Worm (Caenorhabditis elegans) whole organism, L4 larva: ENCODE results near the gene mnm-2.

Experiments used
- F26F4.8 ChIP-seq: fragments of 200-800 bp; sonication (Bioruptor generic); conservative IDR thresholded peaks from 2 replicates; pipeline ENCODE4 v1.3.6; 2022; ENCODE audit warnings: missing genetic modification characterization, missing compliant biosample characterization
- F37D6.2 ChIP-seq: sonication (generic microtip); optimal IDR thresholded peaks from 2 replicates; lab custom pipeline; 2016; ENCODE audit warnings: mild to moderate bottlenecking, missing genetic modification characterization, missing compliant biosample characterization
- Y75B8A.6 ChIP-seq: fragments of 200-800 bp; sonication (Bioruptor generic); IDR thresholded peaks from 2 replicates; pipeline ENCODE4 v1.3.6; 2022; ENCODE audit warnings: missing genetic modification reagents, missing genetic modification characterization, missing compliant biosample characterization
- ZK546.5 ChIP-seq, 2 experiments: sonication (generic microtip); optimal IDR thresholded peaks; 2 replicates each; lab custom pipeline; 2017; ENCODE audit warnings: missing biosample characterization in 2 of 2, missing genetic modification characterization in 2 of 2
- aha-1 ChIP-seq: fragments of 150-350 bp; peaks from one replicate; lab custom pipeline; 2014; ENCODE audit warnings: missing biosample characterization, missing genetic modification characterization
- ceh-44 ChIP-seq: fragments of 200-800 bp; sonication (Bioruptor generic); IDR thresholded peaks from 2 replicates; pipeline ENCODE4 v1.3.6; 2022; ENCODE audit warnings: missing genetic modification reagents, missing genetic modification characterization, missing compliant biosample characterization
- ctbp-1 ChIP-seq: fragments of 200-800 bp; sonication (Bioruptor generic); IDR thresholded peaks from 2 replicates; pipeline ENCODE4 v1.3.6; 2022; ENCODE audit warnings: missing genetic modification reagents, missing genetic modification characterization, missing compliant biosample characterization
- daf-16 ChIP-seq, 3 experiments: sonication (generic microtip); optimal IDR thresholded peaks; 2 replicates each; lab custom pipeline; 2016 to 2017; ENCODE audit warnings: missing genetic modification characterization in 3 of 3, missing genetic modification reagents in 3 of 3, mild to moderate bottlenecking in 2 of 3, missing compliant biosample characterization in 2 of 3, missing biosample characterization in 1 of 3, moderate library complexity in 1 of 3
- daf-8 ChIP-seq: fragments of 200-800 bp; sonication (Bioruptor generic); IDR thresholded peaks from 2 replicates; pipeline ENCODE4 v1.3.6; 2022; ENCODE audit warnings: missing genetic modification characterization, missing compliant biosample characterization
- dmd-9 ChIP-seq: fragments of 200-800 bp; sonication (Bioruptor generic); IDR thresholded peaks from 2 replicates; pipeline ENCODE4 v1.3.6; 2022; ENCODE audit warnings: missing genetic modification reagents, missing genetic modification characterization, missing compliant biosample characterization
- dpl-1 ChIP-seq: fragments of 150-350 bp; optimal IDR thresholded peaks from 2 replicates; lab custom pipeline; 2014; ENCODE audit warnings: missing biosample characterization, missing genetic modification reagents, missing genetic modification characterization
- egl-43 ChIP-seq: fragments of 200-800 bp; sonication (Bioruptor generic); IDR thresholded peaks from 2 replicates; pipeline ENCODE4 v1.3.6; 2022; ENCODE audit warnings: missing genetic modification reagents, missing genetic modification characterization, missing compliant biosample characterization
- fkh-10 ChIP-seq: fragments of 150-350 bp; optimal IDR thresholded peaks from 2 replicates; lab custom pipeline; 2014; ENCODE audit warnings: missing biosample characterization, missing genetic modification reagents, missing genetic modification characterization
- hif-1 ChIP-seq, 2 experiments: sonication (generic microtip); optimal IDR thresholded peaks; 2 replicates each; lab custom pipeline; 2016 to 2017; ENCODE audit warnings: missing compliant biosample characterization in 2 of 2, missing genetic modification characterization in 2 of 2, missing genetic modification reagents in 2 of 2, missing genotype in 2 of 2, mild to moderate bottlenecking in 1 of 2
- hlh-11 ChIP-seq: fragments of 200-800 bp; sonication (Bioruptor generic); optimal IDR thresholded peaks from 2 replicates; lab custom pipeline; 2018; ENCODE audit warnings: mild to moderate bottlenecking, missing genetic modification characterization, missing compliant biosample characterization
- hlh-30 ChIP-seq: sonication (generic microtip); optimal IDR thresholded peaks from 2 replicates; lab custom pipeline; 2017; ENCODE audit warnings: antibody characterized with exemption, mild to moderate bottlenecking, missing genetic modification characterization, missing compliant biosample characterization; ENCODE audit not compliant: insufficient read depth
- hmg-1.1 ChIP-seq: fragments of 200-800 bp; sonication (Bioruptor generic); IDR thresholded peaks from 2 replicates; pipeline ENCODE4 v1.3.6; 2022; ENCODE audit warnings: missing genetic modification reagents, missing genetic modification characterization, missing compliant biosample characterization
- lim-7 ChIP-seq: fragments of 200-800 bp; sonication (Bioruptor generic); IDR thresholded peaks from 2 replicates; pipeline ENCODE4 v1.3.6; 2022; ENCODE audit warnings: missing genetic modification characterization, missing compliant biosample characterization
- lin-29 ChIP-seq: fragments of 200-800 bp; sonication (Bioruptor generic); IDR thresholded peaks from 2 replicates; pipeline ENCODE4 v1.3.6; 2022; ENCODE audit warnings: missing genetic modification reagents, missing genetic modification characterization, missing compliant biosample characterization
- lin-39 ChIP-seq: fragments of 150-350 bp; optimal IDR thresholded peaks from 2 replicates; lab custom pipeline; 2014; ENCODE audit warnings: missing biosample characterization, missing genetic modification reagents, missing genetic modification characterization
- lsy-2 ChIP-seq, 2 experiments: fragments of 150-350 bp in 1 of 2; sonication (generic microtip) in 1 of 2; optimal IDR thresholded peaks; 2 replicates each; lab custom pipeline; 2014 to 2017; ENCODE audit warnings: missing biosample characterization in 2 of 2, missing genetic modification characterization in 2 of 2
- mep-1 ChIP-seq: fragments of 150-350 bp; sonication (generic microtip); optimal IDR thresholded peaks from 3 replicates; lab custom pipeline; 2014; ENCODE audit warnings: missing biosample characterization, missing genetic modification characterization
- mes-2 ChIP-seq: sonication (generic microtip); optimal IDR thresholded peaks from 2 replicates; lab custom pipeline; 2016; ENCODE audit warnings: missing genotype, mild to moderate bottlenecking, missing genetic modification characterization, missing compliant biosample characterization; ENCODE audit not compliant: poor library complexity, severe bottlenecking
- mxl-2 ChIP-seq: fragments of 200-800 bp; sonication (Bioruptor generic); conservative IDR thresholded peaks from 2 replicates; pipeline ENCODE4 v1.3.6; 2022; ENCODE audit warnings: missing genetic modification reagents, missing genetic modification characterization, missing compliant biosample characterization
- nhr-28 ChIP-seq: fragments of 150-350 bp; optimal IDR thresholded peaks from 2 replicates; lab custom pipeline; 2014; ENCODE audit warnings: missing biosample characterization, missing genetic modification characterization
- nhr-42 ChIP-seq: fragments of 200-800 bp; sonication (Bioruptor generic); IDR thresholded peaks from 2 replicates; pipeline ENCODE4 v1.3.6; 2022; ENCODE audit warnings: missing genetic modification characterization, missing compliant biosample characterization
- pqm-1 ChIP-seq: sonication (generic microtip); optimal IDR thresholded peaks from 2 replicates; lab custom pipeline; 2017; ENCODE audit warnings: missing biosample characterization, missing genetic modification characterization
- snpc-1.2 ChIP-seq: fragments of 200-800 bp; sonication (Bioruptor generic); IDR thresholded peaks from 2 replicates; pipeline ENCODE4 v1.3.6; 2022; ENCODE audit warnings: missing genetic modification reagents, missing genetic modification characterization, missing compliant biosample characterization
- spr-1 ChIP-seq: sonication (generic microtip); optimal IDR thresholded peaks from 2 replicates; lab custom pipeline; 2016; ENCODE audit warnings: mild to moderate bottlenecking, missing genetic modification characterization, missing compliant biosample characterization
- spr-3 ChIP-seq: fragments of 200-800 bp; sonication (Bioruptor generic); optimal IDR thresholded peaks from 2 replicates; lab custom pipeline; 2018; ENCODE audit warnings: mild to moderate bottlenecking, missing genetic modification characterization, missing compliant biosample characterization
- tra-1 ChIP-seq: fragments of 200-800 bp; sonication (Bioruptor generic); IDR thresholded peaks from 2 replicates; pipeline ENCODE4 v1.3.6; 2022; ENCODE audit warnings: missing genetic modification reagents, missing genetic modification characterization, missing compliant biosample characterization
- zip-11 ChIP-seq: fragments of 200-800 bp; sonication (Bioruptor generic); IDR thresholded peaks from 2 replicates; pipeline ENCODE4 v1.3.6; 2022; ENCODE audit warnings: missing genetic modification characterization, missing compliant biosample characterization
- ztf-11 ChIP-seq: fragments of 150-350 bp; optimal IDR thresholded peaks from 2 replicates; lab custom pipeline; 2014; ENCODE audit warnings: missing biosample characterization, missing genetic modification characterization

Gene mnm-2

DNA sequence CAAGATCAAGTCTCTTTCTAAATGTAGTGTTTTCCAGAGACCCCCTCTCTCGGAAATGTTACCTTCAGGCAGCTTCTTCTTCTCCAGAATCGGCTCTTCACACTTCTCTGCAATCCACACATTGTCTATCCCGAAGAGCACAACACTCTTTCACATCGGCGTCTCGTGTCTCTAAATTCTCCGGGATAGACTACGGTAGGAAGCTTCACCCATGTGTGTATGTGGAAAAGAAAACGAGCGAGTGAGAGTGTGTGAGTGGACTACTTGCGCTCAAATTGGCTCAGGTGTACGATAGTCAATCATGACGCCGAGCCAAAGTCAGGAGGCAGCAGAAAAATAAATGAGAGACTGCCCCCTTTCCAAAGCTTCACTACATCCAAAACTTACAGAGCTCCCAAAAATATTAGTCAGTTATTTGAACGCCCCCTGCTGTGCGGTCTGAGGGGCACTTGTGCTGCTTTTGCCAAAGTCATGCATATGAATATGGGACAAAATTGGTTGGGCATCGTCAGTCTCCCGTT is 32.5 kb upstream of the mnm-2 start:
- TF ChIP-seq lin-29 (GFP tag; lab: Robert Waterston, UW): no peak
- TF ChIP-seq lsy-2 (tag; optimal IDR thresholded peaks at IDR 0.05; lab: Kevin White, UChicago): peak in 1 of 2 experiments; percentile 30
- TF ChIP-seq aha-1 (tag; lab: Kevin White, UChicago): peak; percentile 91
- peak; percentile 65 for TF ChIP-seq fkh-10
- TF ChIP-seq snpc-1.2 (GFP tag; lab: Robert Waterston, UW): no peak

DNA sequence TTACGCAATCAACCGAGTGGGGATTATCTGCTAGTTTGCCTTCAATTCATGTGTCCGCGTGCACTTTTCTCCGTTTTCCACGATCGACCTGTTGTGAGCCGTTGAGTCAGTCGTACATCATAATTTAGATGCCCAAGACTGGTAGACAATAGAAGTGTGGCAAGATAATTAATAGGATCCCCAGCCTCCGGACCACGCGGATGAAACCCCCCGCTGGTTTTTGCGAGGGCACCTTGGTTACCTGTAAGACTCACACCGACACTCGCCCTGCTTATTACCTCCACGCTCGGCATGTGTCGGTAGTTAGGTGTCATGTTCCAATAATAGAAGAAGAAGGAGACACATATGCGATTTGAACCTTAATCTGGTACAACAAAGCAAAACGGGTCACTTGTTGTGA is 31.2 kb upstream of the mnm-2 start:
- TF ChIP-seq pqm-1 (tag; lab: Kevin White, UChicago) (no peak), egl-43 (no peak), hlh-30 (tag; lab: Kevin White, UChicago) (no peak), dpl-1 (GFP tag; lab: Kevin White, UChicago) (no peak), mes-2 (tag; lab: Kevin White, UChicago) (no peak), fkh-10 (no peak), ztf-11 (tag; lab: Kevin White, UChicago) (no peak), spr-3 (no peak), nhr-42 (GFP tag; lab: Robert Waterston, UW) (no peak), tra-1 (GFP tag; lab: Robert Waterston, UW) (no peak), lsy-2 (tag; optimal IDR thresholded peaks at IDR 0.05; lab: Kevin White, UChicago) (no peak), ceh-44 (GFP tag; lab: Robert Waterston, UW) (no peak), hmg-1.1 (GFP tag; lab: Robert Waterston, UW) (no peak)

DNA sequence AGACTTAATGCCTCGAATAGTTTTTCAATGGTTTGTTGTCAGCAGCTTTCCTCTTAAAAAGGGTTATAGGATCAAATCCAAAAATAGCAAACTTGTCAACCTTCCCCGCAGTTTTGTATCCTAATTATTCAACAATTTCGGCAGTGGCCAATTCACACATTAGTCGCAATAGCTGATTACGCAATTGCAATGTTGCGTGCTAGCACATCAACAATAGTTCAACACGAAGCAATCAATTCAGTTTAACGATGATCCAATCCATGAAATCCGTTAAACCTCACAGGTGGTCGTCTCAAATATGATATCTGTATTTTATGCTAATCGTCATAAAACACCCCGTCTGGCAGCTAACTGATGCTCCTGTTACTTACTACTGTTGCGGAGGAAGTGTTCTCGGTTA is 27.9 kb upstream of the mnm-2 start:
- TF ChIP-seq ctbp-1 (no peak), lin-39 (tag; lab: Kevin White, UChicago) (no peak), egl-43 (no peak), daf-16 (GFP tag; optimal IDR thresholded peaks at IDR 0.05; lab: Kevin White, UChicago) (no peak), daf-16 (tag; optimal IDR thresholded peaks at IDR 0.05; lab: Kevin White, UChicago) (no peak), pqm-1 (tag; lab: Kevin White, UChicago) (no peak), aha-1 (tag; lab: Kevin White, UChicago) (no peak), spr-1 (tag; lab: Kevin White, UChicago) (no peak)

DNA sequence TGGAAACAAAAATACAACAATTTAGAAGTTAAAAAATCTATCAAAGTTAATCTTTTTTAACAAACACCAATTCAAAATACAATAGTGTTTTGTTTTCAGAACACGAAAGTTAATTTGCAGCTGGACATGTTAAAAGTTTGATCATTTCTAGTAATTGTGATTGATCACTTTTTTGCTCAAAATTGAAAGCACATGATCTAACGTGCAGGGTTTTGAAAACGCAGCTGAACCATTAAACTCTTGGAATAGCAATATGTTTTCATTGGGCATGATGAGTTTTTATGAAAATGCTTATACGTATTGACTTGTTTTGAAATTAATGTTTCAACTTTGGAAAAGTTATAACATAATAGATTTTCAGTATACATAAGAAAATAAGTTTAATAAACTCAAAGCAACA is 22.6 kb upstream of the mnm-2 start:
- TF ChIP-seq lim-7 (GFP tag; lab: Robert Waterston, UW) (no peak), mep-1 (tag; lab: Kevin White, UChicago) (no peak), F37D6.2 (tag; lab: Kevin White, UChicago) (no peak), zip-11 (GFP tag; lab: Robert Waterston, UW) (no peak), hlh-11 (tag; lab: Kevin White, UChicago) (no peak), Y75B8A.6 (no peak), F26F4.8 (no peak), ZK546.5 (tag; optimal IDR thresholded peaks at IDR 0.05; lab: Kevin White, UChicago) (no peak), daf-8 (GFP tag; lab: Robert Waterston, UW) (no peak), dmd-9 (GFP tag; lab: Robert Waterston, UW) (no peak)
- TF ChIP-seq, all 104 proteins: peak for 0

DNA sequence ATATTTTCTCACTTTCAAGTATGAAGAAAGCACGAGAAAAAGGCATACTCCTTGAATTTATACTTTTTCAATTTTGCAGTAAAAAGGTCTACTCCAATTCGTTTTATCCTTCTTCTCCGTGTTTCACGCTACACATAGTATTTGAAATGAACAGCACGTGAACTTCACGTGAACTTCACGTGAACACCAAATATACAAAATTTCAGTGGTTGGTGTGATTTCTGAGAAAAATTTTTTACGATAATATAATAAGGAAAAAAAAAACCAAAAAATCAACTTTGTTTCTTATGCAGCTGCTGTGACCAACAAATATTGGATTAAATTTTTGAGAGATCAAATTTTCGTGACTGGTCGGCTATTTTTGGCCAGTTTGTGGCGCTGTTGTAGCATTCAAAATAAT is 21.8 kb upstream of the mnm-2 start:
- TF ChIP-seq nhr-28 (tag; lab: Kevin White, UChicago) (peak; percentile 2), hif-1 (tag; optimal IDR thresholded peaks at IDR 0.05; lab: Kevin White, UChicago) (no peak), mxl-2 (GFP tag; lab: Robert Waterston, UW) (peak; percentile 97)
